Worm (Caenorhabditis elegans) whole organism, young adult: Measurements from ENCODE around the gene F53B7.7.

Experiments used
- F55B11.4 ChIP-seq: sonication (generic microtip); optimal IDR thresholded peaks from 2 replicates; lab custom pipeline; 2016; ENCODE audit warnings: missing compliant biosample characterization, missing genetic modification characterization, borderline replicate concordance; ENCODE audit not compliant: insufficient read depth
- ceh-58 ChIP-seq: fragments of 200-800 bp; sonication (Bioruptor generic); IDR thresholded peaks from 2 replicates; pipeline ENCODE4 v1.3.6; 2022; ENCODE audit warnings: missing genetic modification characterization, missing compliant biosample characterization
- die-1 ChIP-seq: sonication (generic microtip); optimal IDR thresholded peaks from 2 replicates; lab custom pipeline; 2016; ENCODE audit warnings: missing genotype, mild to moderate bottlenecking, missing genetic modification characterization, missing compliant biosample characterization
- dox-1 ChIP-seq: fragments of 200-800 bp; sonication (Bioruptor generic); IDR thresholded peaks from 2 replicates; pipeline ENCODE4 v1.3.6; 2022; ENCODE audit warnings: missing genetic modification reagents, missing genetic modification characterization, missing compliant biosample characterization
- hlh-26 ChIP-seq: fragments of 200-800 bp; sonication (Bioruptor generic); conservative IDR thresholded peaks from 2 replicates; pipeline ENCODE4 v1.3.6; 2022; ENCODE audit warnings: missing genetic modification reagents, missing genetic modification characterization, missing compliant biosample characterization
- lsl-1 ChIP-seq: fragments of 200-800 bp; sonication (Bioruptor generic); optimal IDR thresholded peaks from 2 replicates; lab custom pipeline; 2018; ENCODE audit warnings: mild to moderate bottlenecking, missing genetic modification characterization, moderate library complexity, missing compliant biosample characterization
- pha-4 ChIP-seq: fragments of 150-350 bp; sonication (generic microtip); optimal IDR thresholded peaks from 2 replicates; lab custom pipeline; 2014; ENCODE audit warnings: missing biosample characterization, missing genetic modification reagents, missing genetic modification characterization
- sdz-38 ChIP-seq: sonication (generic microtip); optimal IDR thresholded peaks from 2 replicates; lab custom pipeline; 2016; ENCODE audit warnings: missing genotype, missing genetic modification characterization, missing compliant biosample characterization
- sea-2 ChIP-seq: fragments of 200-800 bp; sonication (Bioruptor generic); IDR thresholded peaks from 2 replicates; pipeline ENCODE4 v1.3.6; 2022; ENCODE audit warnings: missing genetic modification characterization, missing compliant biosample characterization
- snpc-1.1 ChIP-seq: sonication (generic microtip); optimal IDR thresholded peaks from 2 replicates; lab custom pipeline; 2017; ENCODE audit warnings: missing genetic modification characterization, mild to moderate bottlenecking, missing compliant biosample characterization, antibody characterized with exemption, moderate library complexity, missing genotype, missing genetic modification reagents; ENCODE audit not compliant: insufficient read depth
- snpc-3.4 ChIP-seq: sonication (generic microtip); optimal IDR thresholded peaks from 2 replicates; lab custom pipeline; 2017; ENCODE audit warnings: missing genetic modification characterization, mild to moderate bottlenecking, missing compliant biosample characterization, antibody characterized with exemption, moderate library complexity, missing genotype, missing genetic modification reagents
- tlf-1 ChIP-seq: fragments of 200-800 bp; sonication (Bioruptor generic); optimal IDR thresholded peaks from 2 replicates; lab custom pipeline; 2018; ENCODE audit warnings: mild to moderate bottlenecking, missing genetic modification characterization, missing compliant biosample characterization
- unc-62 ChIP-seq: fragments of 150-350 bp; optimal IDR thresholded peaks from 2 replicates; lab custom pipeline; 2014; ENCODE audit warnings: missing biosample characterization, missing genetic modification reagents, missing genetic modification characterization
- ztf-3 ChIP-seq: fragments of 200-800 bp; sonication (Bioruptor generic); optimal IDR thresholded peaks from 2 replicates; lab custom pipeline; 2018; ENCODE audit warnings: mild to moderate bottlenecking, missing genetic modification characterization, missing compliant biosample characterization

ce11 chrV:10975091-10975490 lies 23.8 kb upstream of the F53B7.7 start:
- TF ChIP-seq F55B11.4 (tag; lab: Kevin White, UChicago) (no peak), sea-2 (GFP tag; lab: Robert Waterston, UW) (no peak), snpc-1.1 (tag; lab: Kevin White, UChicago) (no peak), tlf-1 (GFP tag; lab: Kevin White, UChicago) (no peak), snpc-3.4 (tag; lab: Kevin White, UChicago) (no peak), ceh-58 (GFP tag; lab: Robert Waterston, UW) (no peak), ztf-3 (GFP tag; lab: Kevin White, UChicago) (no peak), unc-62 (GFP tag; lab: Kevin White, UChicago) (no peak), die-1 (tag; lab: Kevin White, UChicago) (no peak), dox-1 (GFP tag; lab: Robert Waterston, UW) (no peak), hlh-26 (GFP tag; lab: Robert Waterston, UW) (no peak), sdz-38 (no peak), lsl-1 (GFP tag; lab: Kevin White, UChicago) (no peak), pha-4 (tag; lab: Kevin White, UChicago) (no peak)
